Worm (Caenorhabditis elegans) whole organism, L4 larva: ENCODE measurements around the gene F59B2.13.

Experiments used
- F10B5.3 ChIP-seq: sonication (generic microtip); optimal IDR thresholded peaks from 2 replicates; lab custom pipeline; 2016; ENCODE audit warnings: mild to moderate bottlenecking, missing genetic modification characterization, missing compliant biosample characterization
- F26F4.8 ChIP-seq: fragments of 200-800 bp; sonication (Bioruptor generic); conservative IDR thresholded peaks from 2 replicates; pipeline ENCODE4 v1.3.6; 2022; ENCODE audit warnings: missing genetic modification characterization, missing compliant biosample characterization
- R02D3.7 ChIP-seq: fragments of 150-350 bp; sonication (generic microtip); optimal IDR thresholded peaks from 3 replicates; lab custom pipeline; 2014; ENCODE audit warnings: missing biosample characterization, missing genetic modification characterization
- T26A8.4 ChIP-seq: fragments of 200-800 bp; sonication (Bioruptor generic); IDR thresholded peaks from 2 replicates; pipeline ENCODE4 v1.3.6; 2022; ENCODE audit warnings: missing genetic modification characterization, missing compliant biosample characterization
- ZK337.2 ChIP-seq: fragments of 200-800 bp; sonication (Bioruptor generic); IDR thresholded peaks from 2 replicates; pipeline ENCODE4 v1.3.6; 2022; ENCODE audit warnings: missing genetic modification reagents, missing genetic modification characterization, missing compliant biosample characterization
- arid-1 ChIP-seq: fragments of 200-800 bp; sonication (Bioruptor generic); conservative IDR thresholded peaks from 2 replicates; pipeline ENCODE4 v1.3.6; 2022; ENCODE audit warnings: missing genetic modification reagents, missing genetic modification characterization, missing compliant biosample characterization
- attf-4 ChIP-seq: sonication (generic microtip); optimal IDR thresholded peaks from 3 replicates; lab custom pipeline; 2017; ENCODE audit warnings: missing biosample characterization, missing genetic modification characterization
- ceh-20 ChIP-seq: fragments of 200-800 bp; sonication (Bioruptor generic); IDR thresholded peaks from 2 replicates; pipeline ENCODE4 v1.3.6; 2022; ENCODE audit warnings: missing genetic modification reagents, missing genetic modification characterization, missing compliant biosample characterization
- ceh-28 ChIP-seq: fragments of 150-350 bp; optimal IDR thresholded peaks from 2 replicates; lab custom pipeline; 2014; ENCODE audit warnings: missing biosample characterization, missing genetic modification reagents, missing genetic modification characterization
- daf-19 ChIP-seq: fragments of 200-800 bp; sonication (Bioruptor generic); conservative IDR thresholded peaks from 2 replicates; pipeline ENCODE4 v1.3.6; 2022; ENCODE audit warnings: missing genetic modification characterization, missing compliant biosample characterization
- dmd-6 ChIP-seq: fragments of 200-800 bp; sonication (Bioruptor generic); IDR thresholded peaks from 2 replicates; pipeline ENCODE4 v1.3.6; 2022; ENCODE audit warnings: missing genetic modification reagents, missing genetic modification characterization, missing compliant biosample characterization
- dpl-1 ChIP-seq: fragments of 150-350 bp; optimal IDR thresholded peaks from 2 replicates; lab custom pipeline; 2014; ENCODE audit warnings: missing biosample characterization, missing genetic modification reagents, missing genetic modification characterization
- dve-1 ChIP-seq: sonication (generic microtip); optimal IDR thresholded peaks from 2 replicates; lab custom pipeline; 2017; ENCODE audit warnings: antibody characterized with exemption, mild to moderate bottlenecking, missing genetic modification characterization, missing compliant biosample characterization; ENCODE audit not compliant: insufficient read depth
- egl-43 ChIP-seq: fragments of 200-800 bp; sonication (Bioruptor generic); IDR thresholded peaks from 2 replicates; pipeline ENCODE4 v1.3.6; 2022; ENCODE audit warnings: missing genetic modification reagents, missing genetic modification characterization, missing compliant biosample characterization
- fkh-10 ChIP-seq: fragments of 150-350 bp; optimal IDR thresholded peaks from 2 replicates; lab custom pipeline; 2014; ENCODE audit warnings: missing biosample characterization, missing genetic modification reagents, missing genetic modification characterization
- hlh-11 ChIP-seq: fragments of 200-800 bp; sonication (Bioruptor generic); optimal IDR thresholded peaks from 2 replicates; lab custom pipeline; 2018; ENCODE audit warnings: mild to moderate bottlenecking, missing genetic modification characterization, missing compliant biosample characterization
- hlh-30 ChIP-seq: sonication (generic microtip); optimal IDR thresholded peaks from 2 replicates; lab custom pipeline; 2017; ENCODE audit warnings: antibody characterized with exemption, mild to moderate bottlenecking, missing genetic modification characterization, missing compliant biosample characterization; ENCODE audit not compliant: insufficient read depth
- lin-1 ChIP-seq: fragments of 200-800 bp; sonication (Bioruptor generic); IDR thresholded peaks from 2 replicates; pipeline ENCODE4 v1.3.6; 2022; ENCODE audit warnings: missing genetic modification reagents, missing genetic modification characterization, missing compliant biosample characterization
- lsy-2 ChIP-seq, 2 experiments: fragments of 150-350 bp in 1 of 2; sonication (generic microtip) in 1 of 2; optimal IDR thresholded peaks; 2 replicates each; lab custom pipeline; 2014 to 2017; ENCODE audit warnings: missing biosample characterization in 2 of 2, missing genetic modification characterization in 2 of 2
- madf-9 ChIP-seq: fragments of 200-800 bp; sonication (Bioruptor generic); conservative IDR thresholded peaks from 2 replicates; pipeline ENCODE4 v1.3.6; 2022; ENCODE audit warnings: missing genetic modification reagents, missing genetic modification characterization, missing compliant biosample characterization
- mdl-1 ChIP-seq, 2 experiments: fragments of 150-350 bp in 1 of 2; sonication (generic microtip) in 1 of 2; optimal IDR thresholded peaks; 2 replicates each; lab custom pipeline; 2014 to 2017; ENCODE audit warnings: missing biosample characterization in 2 of 2, missing genetic modification characterization in 2 of 2
- mep-1 ChIP-seq: fragments of 150-350 bp; sonication (generic microtip); optimal IDR thresholded peaks from 3 replicates; lab custom pipeline; 2014; ENCODE audit warnings: missing biosample characterization, missing genetic modification characterization
- mxl-2 ChIP-seq: fragments of 200-800 bp; sonication (Bioruptor generic); conservative IDR thresholded peaks from 2 replicates; pipeline ENCODE4 v1.3.6; 2022; ENCODE audit warnings: missing genetic modification reagents, missing genetic modification characterization, missing compliant biosample characterization
- mxl-3 ChIP-seq: fragments of 200-800 bp; sonication (Bioruptor generic); optimal IDR thresholded peaks from 2 replicates; lab custom pipeline; 2018; ENCODE audit warnings: mild to moderate bottlenecking, missing genetic modification characterization, missing compliant biosample characterization
- nhr-102 ChIP-seq: sonication (generic microtip); optimal IDR thresholded peaks from 2 replicates; lab custom pipeline; 2016; ENCODE audit warnings: mild to moderate bottlenecking, missing genetic modification characterization, moderate library complexity, missing compliant biosample characterization
- nhr-237 ChIP-seq: sonication (generic microtip); optimal IDR thresholded peaks from 2 replicates; lab custom pipeline; 2017; ENCODE audit warnings: missing biosample characterization, missing genetic modification characterization
- nhr-28 ChIP-seq: fragments of 150-350 bp; optimal IDR thresholded peaks from 2 replicates; lab custom pipeline; 2014; ENCODE audit warnings: missing biosample characterization, missing genetic modification characterization
- nhr-48 ChIP-seq: sonication (generic microtip); optimal IDR thresholded peaks from 2 replicates; lab custom pipeline; 2016; ENCODE audit warnings: mild to moderate bottlenecking, missing genetic modification characterization, missing compliant biosample characterization
- pha-4 ChIP-seq, 2 experiments: fragments of 150-350 bp in 1 of 2; fragments of 200-800 bp in 1 of 2; sonication (Bioruptor generic) in 1 of 2; IDR thresholded peaks in 1 of 2; optimal IDR thresholded peaks in 1 of 2; 2 replicates each; pipeline versions ENCODE4 v1.3.6 to Lab custom; 2014 to 2022; ENCODE audit warnings: missing genetic modification characterization in 2 of 2, missing genetic modification reagents in 2 of 2, missing biosample characterization in 1 of 2, missing compliant biosample characterization in 1 of 2
- php-3 ChIP-seq: fragments of 200-800 bp; sonication (Bioruptor generic); IDR thresholded peaks from 2 replicates; pipeline ENCODE4 v1.3.6; 2022; ENCODE audit warnings: missing genetic modification reagents, missing genetic modification characterization, missing compliant biosample characterization
- pqm-1 ChIP-seq: sonication (generic microtip); optimal IDR thresholded peaks from 2 replicates; lab custom pipeline; 2017; ENCODE audit warnings: missing biosample characterization, missing genetic modification characterization
- saeg-2 ChIP-seq: fragments of 200-800 bp; sonication (Bioruptor generic); IDR thresholded peaks from 2 replicates; pipeline ENCODE4 v1.3.6; 2022; ENCODE audit warnings: missing genetic modification reagents, missing genetic modification characterization, missing compliant biosample characterization
- snpc-1.2 ChIP-seq: fragments of 200-800 bp; sonication (Bioruptor generic); IDR thresholded peaks from 2 replicates; pipeline ENCODE4 v1.3.6; 2022; ENCODE audit warnings: missing genetic modification reagents, missing genetic modification characterization, missing compliant biosample characterization
- tag-97 ChIP-seq: fragments of 200-800 bp; sonication (Bioruptor generic); IDR thresholded peaks from 2 replicates; pipeline ENCODE4 v1.3.6; 2022; ENCODE audit warnings: missing genetic modification characterization, missing compliant biosample characterization
- tra-1 ChIP-seq: fragments of 200-800 bp; sonication (Bioruptor generic); IDR thresholded peaks from 2 replicates; pipeline ENCODE4 v1.3.6; 2022; ENCODE audit warnings: missing genetic modification reagents, missing genetic modification characterization, missing compliant biosample characterization
- unc-62 ChIP-seq, 3 experiments: fragments of 150-350 bp in 1 of 3; sonication (generic microtip); optimal IDR thresholded peaks in 2 of 3; peaks in 1 of 3; 1 replicate in 1 of 3; 2 replicates in 2 of 3; lab custom pipeline; 2014 to 2017; ENCODE audit warnings: missing biosample characterization in 3 of 3, missing genetic modification characterization in 3 of 3, missing genetic modification reagents in 3 of 3, missing genotype in 1 of 3
- ztf-11 ChIP-seq: fragments of 150-350 bp; optimal IDR thresholded peaks from 2 replicates; lab custom pipeline; 2014; ENCODE audit warnings: missing biosample characterization, missing genetic modification characterization
- ztf-7 ChIP-seq: fragments of 150-350 bp; optimal IDR thresholded peaks from 2 replicates; lab custom pipeline; 2014; ENCODE audit warnings: missing biosample characterization, missing genetic modification characterization

Gene F59B2.13

DNA sequence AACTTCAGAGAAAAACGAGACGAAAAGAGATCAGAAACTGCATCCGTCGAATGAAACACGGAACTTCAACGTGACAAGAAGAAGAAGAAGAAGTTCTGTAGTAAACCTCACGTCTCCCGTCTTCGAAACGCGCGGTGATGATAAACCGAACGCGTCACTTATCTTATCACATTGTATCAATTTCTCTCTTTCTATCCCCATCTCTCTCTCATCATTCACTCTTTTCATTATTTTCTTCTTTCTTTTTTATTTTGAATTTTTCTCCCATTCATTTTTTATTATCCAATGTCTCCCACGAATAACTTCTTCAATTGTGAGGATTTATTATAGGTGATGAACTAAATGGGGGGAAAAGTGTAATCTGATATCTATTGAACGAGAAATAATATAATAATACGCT lies 40.0 kb downstream of the F59B2.13 start (continued):
- TF ChIP-seq saeg-2 (GFP tag; lab: Robert Waterston, UW) (no peak), R02D3.7 (tag; lab: Kevin White, UChicago) (no peak), ceh-20 (GFP tag; lab: Robert Waterston, UW) (no peak), madf-9 (GFP tag; lab: Robert Waterston, UW) (no peak), arid-1 (GFP tag; lab: Robert Waterston, UW) (no peak), mdl-1 (tag; optimal IDR thresholded peaks at IDR 0.05; lab: Kevin White, UChicago) (peak; percentile 42 to 75), nhr-237 (tag; lab: Kevin White, UChicago) (no peak), egl-43 (GFP tag; lab: Robert Waterston, UW) (no peak), mep-1 (peak; percentile 21), ZK337.2 (GFP tag; lab: Robert Waterston, UW) (no peak), ztf-7 (tag; lab: Kevin White, UChicago) (no peak), mxl-3 (GFP tag; lab: Kevin White, UChicago) (peak; percentile 78), snpc-1.2 (no peak), nhr-28 (tag; lab: Kevin White, UChicago) (peak; percentile 49), F26F4.8 (no peak), lsy-2 (tag; optimal IDR thresholded peaks at IDR 0.05; lab: Kevin White, UChicago) (peak; percentile 14 to 54), fkh-10 (GFP tag; lab: Kevin White, UChicago) (no peak), tag-97 (GFP tag; lab: Robert Waterston, UW) (no peak), attf-4 (tag; lab: Kevin White, UChicago) (no peak), tra-1 (GFP tag; lab: Robert Waterston, UW) (no peak), pqm-1 (tag; lab: Kevin White, UChicago) (no peak), mxl-2 (GFP tag; lab: Robert Waterston, UW) (no peak), dpl-1 (no peak)

DNA sequence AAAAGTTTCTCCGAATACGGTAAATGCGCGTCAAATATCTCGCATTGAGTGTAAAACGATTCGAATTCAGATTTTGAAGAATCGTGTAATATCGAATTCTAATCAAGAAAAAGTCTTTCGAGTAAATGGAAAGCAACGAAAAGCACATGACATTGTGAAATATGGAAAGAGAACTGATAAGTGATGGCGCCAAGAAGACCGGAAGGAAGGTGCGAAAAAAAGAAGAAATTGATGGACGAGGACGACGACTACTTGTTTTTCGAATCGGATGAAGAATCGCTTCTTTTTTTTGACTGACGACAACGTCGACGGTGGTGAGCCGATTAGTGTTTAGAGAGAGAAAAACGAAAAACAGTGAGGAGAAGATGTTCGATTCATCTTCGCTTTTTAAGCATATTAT lies 40.9 kb downstream of the F59B2.13 start:
- TF ChIP-seq nhr-28 (tag; lab: Kevin White, UChicago), result peak; percentile 69
- no peak for TF ChIP-seq T26A8.4 (GFP tag; lab: Robert Waterston, UW)
- TF ChIP-seq R02D3.7 (tag; lab: Kevin White, UChicago), result no peak
- no peak for TF ChIP-seq pha-4 (GFP tag; IDR thresholded peaks at IDR 0.05; lab: Robert Waterston, UW)
- TF ChIP-seq pha-4 (tag; optimal IDR thresholded peaks at IDR 0.05; lab: Kevin White, UChicago), result no peak
- no peak for TF ChIP-seq saeg-2 (GFP tag; lab: Robert Waterston, UW)
- peak; percentile 75 for TF ChIP-seq hlh-11
- peak; percentile 22 for TF ChIP-seq nhr-48 (tag; lab: Kevin White, UChicago)
- TF ChIP-seq hlh-30 (tag; lab: Kevin White, UChicago), result peak; percentile 76
- TF ChIP-seq lin-1 (GFP tag; lab: Robert Waterston, UW), result no peak
- TF ChIP-seq lsy-2 (tag; optimal IDR thresholded peaks at IDR 0.05; lab: Kevin White, UChicago), result peak in 1 of 2 experiments; percentile 20
- TF ChIP-seq dve-1, result peak; percentile 39
- TF ChIP-seq nhr-102 (tag; lab: Kevin White, UChicago), result no peak
- peak; percentile 27; the same call in 1 of the 2 replicates for TF ChIP-seq dmd-6
- TF ChIP-seq snpc-1.2, result no peak
- TF ChIP-seq pqm-1 (tag; lab: Kevin White, UChicago), result peak; percentile 50
- peak in 1 of 2 experiments; percentile 86 for TF ChIP-seq unc-62 (GFP tag; optimal IDR thresholded peaks at IDR 0.05 in 1 of 2; lab: Kevin White, UChicago)
- no peak for TF ChIP-seq unc-62 (tag; optimal IDR thresholded peaks at IDR 0.05; lab: Kevin White, UChicago)
- peak; percentile 3 for TF ChIP-seq mxl-3 (GFP tag; lab: Kevin White, UChicago)
- no peak for TF ChIP-seq daf-19 (GFP tag; lab: Robert Waterston, UW)
- no peak for TF ChIP-seq php-3 (GFP tag; lab: Robert Waterston, UW)
- TF ChIP-seq ztf-11 (tag; lab: Kevin White, UChicago), result no peak
- TF ChIP-seq ceh-28, result no peak
- TF ChIP-seq F10B5.3 (tag; lab: Kevin White, UChicago), result no peak
- TF ChIP-seq mdl-1 (tag; optimal IDR thresholded peaks at IDR 0.05; lab: Kevin White, UChicago), result peak in 1 of 2 experiments; percentile 61
- TF ChIP-seq, all 104 proteins: peak for 11
